Fruit fly (Drosophila melanogaster) whole organism, embryonic: ENCODE data around the gene stet.

Experiments used
- Abd-B ChIP-seq: fragments of 200-800 bp; sonication (Bioruptor generic); optimal IDR thresholded peaks from 2 replicates; lab custom pipeline; 2018; ENCODE audit warnings: missing biosample characterization, mild to moderate bottlenecking, missing genetic modification characterization, moderate library complexity
- BEAF-32 ChIP-seq: fragments of 200-800 bp; sonication (Bioruptor generic); optimal IDR thresholded peaks from 3 replicates; lab custom pipeline; 2017; ENCODE audit warnings: missing biosample characterization, missing genetic modification characterization, mild to moderate bottlenecking, moderate library complexity, missing genetic modification reagents
- CG10267 ChIP-seq: fragments of 200-800 bp; sonication (Bioruptor generic); optimal IDR thresholded peaks from 2 replicates; lab custom pipeline; 2018; ENCODE audit warnings: missing biosample characterization, mild to moderate bottlenecking, missing genetic modification characterization, moderate library complexity
- CG10274 ChIP-seq: fragments of 200-800 bp; sonication (Bioruptor generic); optimal IDR thresholded peaks from 3 replicates; lab custom pipeline; 2017; ENCODE audit warnings: missing biosample characterization, mild to moderate bottlenecking, missing genetic modification characterization
- CG10565 ChIP-seq: fragments of 200-800 bp; sonication (Bioruptor generic); optimal IDR thresholded peaks from 3 replicates; lab custom pipeline; 2016; ENCODE audit warnings: missing biosample characterization, mild to moderate bottlenecking, missing genetic modification characterization
- CG11085 ChIP-seq: fragments of 200-800 bp; sonication (Bioruptor generic); IDR thresholded peaks from 2 replicates; pipeline ENCODE4 v1.3.6; 2022; ENCODE audit warnings: missing biosample characterization, missing genetic modification characterization
- CG11456 ChIP-seq: fragments of 200-800 bp; sonication (Bioruptor generic); IDR thresholded peaks from 3 replicates; pipeline ENCODE4 v1.3.6; 2022; ENCODE audit warnings: missing biosample characterization, missing genetic modification characterization
- CG12071 ChIP-seq: fragments of 200-800 bp; sonication (Bioruptor generic); optimal IDR thresholded peaks from 3 replicates; lab custom pipeline; 2018; ENCODE audit warnings: missing biosample characterization, mild to moderate bottlenecking, missing genetic modification characterization
- CG12299 ChIP-seq: fragments of 200-800 bp; sonication (Bioruptor generic); optimal IDR thresholded peaks from 2 replicates; lab custom pipeline; 2018; ENCODE audit warnings: missing biosample characterization, mild to moderate bottlenecking, missing genetic modification characterization
- CG13287 ChIP-seq: fragments of 200-800 bp; sonication (Bioruptor generic); IDR thresholded peaks from 2 replicates; pipeline ENCODE4 v1.3.6; 2022; ENCODE audit warnings: missing biosample characterization, missing genetic modification characterization; ENCODE audit not compliant: partially characterized antibody
- CG14441 ChIP-seq: fragments of 200-800 bp; sonication (Bioruptor generic); IDR thresholded peaks from 2 replicates; pipeline ENCODE4 v1.3.6; 2022; ENCODE audit warnings: missing biosample characterization, missing genetic modification characterization
- CG15514 ChIP-seq: fragments of 200-800 bp; sonication (Bioruptor generic); optimal IDR thresholded peaks from 3 replicates; lab custom pipeline; 2017; ENCODE audit warnings: missing biosample characterization, missing genetic modification characterization, mild to moderate bottlenecking, moderate library complexity, missing genetic modification reagents
- CG17361 ChIP-seq: fragments of 200-800 bp; sonication (Bioruptor generic); IDR thresholded peaks from 3 replicates; pipeline ENCODE4 v1.3.6; 2022; ENCODE audit warnings: missing biosample characterization, missing genetic modification characterization
- CG2875 ChIP-seq: fragments of 200-800 bp; sonication (Bioruptor generic); optimal IDR thresholded peaks from 2 replicates; lab custom pipeline; 2017; ENCODE audit warnings: missing biosample characterization, mild to moderate bottlenecking, missing genetic modification characterization, missing genetic modification reagents
- CG31365 ChIP-seq: fragments of 200-800 bp; sonication (Bioruptor generic); optimal IDR thresholded peaks from 2 replicates; lab custom pipeline; 2018; ENCODE audit warnings: missing biosample characterization, mild to moderate bottlenecking, missing genetic modification characterization
- CG32532 ChIP-seq: fragments of 200-800 bp; sonication (Bioruptor generic); IDR thresholded peaks from 2 replicates; pipeline ENCODE4 v1.3.6; 2022; ENCODE audit warnings: missing biosample characterization, missing genetic modification characterization
- CG4424 ChIP-seq: fragments of 200-800 bp; sonication (Bioruptor generic); optimal IDR thresholded peaks from 3 replicates; lab custom pipeline; 2016; ENCODE audit warnings: missing biosample characterization, missing genetic modification characterization
- CG4820 ChIP-seq: fragments of 200-800 bp; sonication (Bioruptor generic); optimal IDR thresholded peaks from 3 replicates; lab custom pipeline; 2016; ENCODE audit warnings: missing biosample characterization, missing genetic modification characterization
- CG7786 ChIP-seq: fragments of 200-800 bp; sonication (Bioruptor generic); optimal IDR thresholded peaks from 2 replicates; lab custom pipeline; 2016; ENCODE audit warnings: missing biosample characterization, missing genetic modification characterization
- CG8944 ChIP-seq: fragments of 200-800 bp; sonication (Bioruptor generic); optimal IDR thresholded peaks from 3 replicates; lab custom pipeline; 2016; ENCODE audit warnings: missing biosample characterization, missing genetic modification characterization
- CG9437 ChIP-seq: fragments of 200-800 bp; sonication (Bioruptor generic); optimal IDR thresholded peaks from 2 replicates; lab custom pipeline; 2018; ENCODE audit warnings: missing biosample characterization, mild to moderate bottlenecking, missing genetic modification characterization
- CG9609 ChIP-seq: fragments of 200-800 bp; sonication (Bioruptor generic); optimal IDR thresholded peaks from 3 replicates; lab custom pipeline; 2016; ENCODE audit warnings: missing biosample characterization, missing genetic modification characterization
- CG9727 ChIP-seq: fragments of 200-800 bp; sonication (Bioruptor generic); optimal IDR thresholded peaks from 3 replicates; lab custom pipeline; 2017; ENCODE audit warnings: missing biosample characterization, mild to moderate bottlenecking, missing genetic modification characterization
- Dfd ChIP-seq, 2 experiments: fragments of >200 bp; optimal IDR thresholded peaks; 2 replicates each; lab custom pipeline; 2017; ENCODE audit warnings: missing biosample characterization in 2 of 2, missing genetic modification characterization in 2 of 2
- Dll ChIP-seq: fragments of 200-800 bp; sonication (Bioruptor generic); IDR thresholded peaks from 4 replicates; pipeline ENCODE4 v1.3.6; 2022; ENCODE audit warnings: missing biosample characterization, missing genetic modification characterization; ENCODE audit not compliant: partially characterized antibody
- E2f2 ChIP-seq: fragments of 200-800 bp; sonication (Bioruptor generic); IDR thresholded peaks from 2 replicates; pipeline ENCODE4 v1.3.6; 2022; ENCODE audit warnings: missing biosample characterization, missing genetic modification characterization
- Gug ChIP-seq: fragments of 200-800 bp; sonication (Bioruptor generic); IDR thresholded peaks from 4 replicates; pipeline ENCODE4 v1.3.6; 2022; ENCODE audit warnings: missing biosample characterization, missing genetic modification characterization
- Lpt ChIP-seq: fragments of >200 bp; optimal IDR thresholded peaks from 2 replicates; lab custom pipeline; 2018; ENCODE audit warnings: missing biosample characterization, missing genetic modification characterization
- Med ChIP-seq: fragments of 200-800 bp; sonication (Bioruptor generic); peaks from one replicate; lab custom pipeline; 2016; ENCODE audit warnings: missing biosample characterization, missing genetic modification characterization, mild to moderate bottlenecking, inconsistent platforms, moderate library complexity
- Meics ChIP-seq: fragments of 200-800 bp; sonication (Bioruptor generic); optimal IDR thresholded peaks from 2 replicates; lab custom pipeline; 2017; ENCODE audit warnings: missing biosample characterization, mild to moderate bottlenecking, missing genetic modification characterization
- NfI ChIP-seq: fragments of 200-800 bp; sonication (Bioruptor generic); optimal IDR thresholded peaks from 3 replicates; lab custom pipeline; 2018; ENCODE audit warnings: missing biosample characterization, mild to moderate bottlenecking, missing genetic modification characterization, moderate library complexity
- Oaz ChIP-seq: fragments of 200-800 bp; sonication (Bioruptor generic); IDR thresholded peaks from 2 replicates; pipeline ENCODE4 v1.3.6; 2022; ENCODE audit warnings: missing biosample characterization, missing genetic modification characterization
- PHDP ChIP-seq: fragments of 200-800 bp; sonication (Bioruptor generic); optimal IDR thresholded peaks from 3 replicates; lab custom pipeline; 2018; ENCODE audit warnings: missing biosample characterization, mild to moderate bottlenecking, missing genetic modification characterization, moderate library complexity
- Ptx1 ChIP-seq: fragments of 200-800 bp; sonication (Bioruptor generic); IDR thresholded peaks from 2 replicates; pipeline ENCODE4 v1.3.6; 2022; ENCODE audit warnings: missing biosample characterization, missing genetic modification characterization
- abd-A ChIP-seq: fragments of 200-800 bp; sonication (Bioruptor generic); optimal IDR thresholded peaks from 3 replicates; lab custom pipeline; 2019; ENCODE audit warnings: missing biosample characterization, mild to moderate bottlenecking, missing genetic modification characterization, moderate library complexity
- bcd ChIP-seq: fragments of 200-800 bp; sonication (Bioruptor generic); optimal IDR thresholded peaks from 2 replicates; lab custom pipeline; 2017; ENCODE audit warnings: missing biosample characterization, mild to moderate bottlenecking, missing genetic modification characterization
- bowl ChIP-seq: fragments of 200-800 bp; sonication (Bioruptor generic); IDR thresholded peaks from 2 replicates; pipeline ENCODE4 v1.3.6; 2022; ENCODE audit warnings: missing biosample characterization, missing genetic modification characterization
- br ChIP-seq: fragments of >200 bp; optimal IDR thresholded peaks from 2 replicates; lab custom pipeline; 2017
- dmrt11E ChIP-seq: fragments of 200-800 bp; sonication (Bioruptor generic); optimal IDR thresholded peaks from 3 replicates; lab custom pipeline; 2018; ENCODE audit warnings: missing biosample characterization, mild to moderate bottlenecking, missing genetic modification characterization, moderate library complexity
- jigr1 ChIP-seq: fragments of 200-800 bp; sonication (Bioruptor generic); IDR thresholded peaks from 3 replicates; pipeline ENCODE4 v1.3.6; 2022; ENCODE audit warnings: missing biosample characterization, missing genetic modification characterization
- luna ChIP-seq: fragments of 200-800 bp; sonication (Bioruptor generic); optimal IDR thresholded peaks from 2 replicates; lab custom pipeline; 2016; ENCODE audit warnings: missing biosample characterization, missing genetic modification characterization
- maf-S ChIP-seq: fragments of 200-800 bp; sonication (Bioruptor generic); optimal IDR thresholded peaks from 2 replicates; lab custom pipeline; 2016; ENCODE audit warnings: missing biosample characterization, missing genetic modification characterization
- mam ChIP-seq: fragments of 200-800 bp; sonication (Bioruptor generic); optimal IDR thresholded peaks from 3 replicates; lab custom pipeline; 2016; ENCODE audit warnings: missing biosample characterization, missing genetic modification characterization
- pfk ChIP-seq: fragments of 200-800 bp; sonication (Bioruptor generic); optimal IDR thresholded peaks from 2 replicates; lab custom pipeline; 2018; ENCODE audit warnings: missing biosample characterization, mild to moderate bottlenecking, missing genetic modification characterization, moderate library complexity
- pita ChIP-seq: fragments of 200-800 bp; sonication (Bioruptor generic); optimal IDR thresholded peaks from 2 replicates; lab custom pipeline; 2017; ENCODE audit warnings: missing biosample characterization, mild to moderate bottlenecking, missing genetic modification characterization
- pnt ChIP-seq: fragments of 200-800 bp; sonication (Bioruptor generic); optimal IDR thresholded peaks from 3 replicates; lab custom pipeline; 2016; ENCODE audit warnings: missing biosample characterization, missing genetic modification characterization
- salm ChIP-seq: fragments of 200-800 bp; sonication (Bioruptor generic); optimal IDR thresholded peaks from 2 replicates; lab custom pipeline; 2018; ENCODE audit warnings: missing biosample characterization, mild to moderate bottlenecking, missing genetic modification characterization
- sisA ChIP-seq: fragments of 200-800 bp; sonication (Bioruptor generic); IDR thresholded peaks from 2 replicates; pipeline ENCODE4 v1.3.6; 2022; ENCODE audit warnings: missing biosample characterization, missing genetic modification characterization
- sob ChIP-seq: fragments of 200-800 bp; sonication (Bioruptor generic); IDR thresholded peaks from 2 replicates; pipeline ENCODE4 v1.3.6; 2022; ENCODE audit warnings: missing biosample characterization, missing genetic modification characterization
- usp ChIP-seq: fragments of >200 bp; optimal IDR thresholded peaks from 2 replicates; lab custom pipeline; 2017; ENCODE audit warnings: missing biosample characterization, missing genetic modification characterization

The stet gene

DNA sequence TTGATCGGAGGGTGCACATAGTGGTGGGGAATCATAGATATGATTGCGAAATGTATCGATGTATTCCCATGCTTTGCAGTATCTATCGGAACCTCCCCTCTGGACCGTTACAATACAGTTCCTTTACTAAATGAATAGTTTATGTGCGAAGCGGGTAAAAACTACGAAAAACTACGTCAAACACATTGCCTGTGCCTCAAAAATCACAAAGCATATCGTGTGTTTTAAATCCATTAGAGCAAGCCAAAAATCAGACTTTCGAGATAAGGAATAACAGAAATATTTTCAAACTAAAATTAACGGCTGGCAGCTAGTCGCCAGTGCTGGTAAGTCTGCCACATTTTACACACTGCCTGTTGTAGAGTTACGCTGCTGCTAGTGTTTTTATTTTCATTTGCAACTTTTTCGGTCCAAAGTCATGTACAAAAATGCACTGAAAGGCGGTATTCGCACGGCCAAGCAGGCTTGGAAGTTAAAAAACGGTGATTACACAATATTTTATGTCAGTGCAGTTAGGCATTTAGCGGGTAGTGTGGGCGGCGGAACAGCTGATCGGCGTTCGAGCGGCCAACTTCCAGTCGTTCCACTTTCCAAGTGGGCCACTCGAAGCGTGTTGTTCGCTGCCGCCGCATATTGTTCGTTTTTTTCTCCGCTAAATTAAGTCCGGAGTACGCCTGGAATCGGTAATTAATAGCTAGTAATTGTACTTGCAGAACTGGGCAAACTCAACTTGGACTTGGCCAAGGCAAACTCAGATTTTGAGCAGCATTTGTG, 28.1 kb upstream of the stet start (continued):
- TF ChIP-seq pita (no peak), Dfd (GFP tag; optimal IDR thresholded peaks at IDR 0.05; lab: Kevin White, UChicago) (no peak), CG12071 (GFP tag; lab: Kevin White, UChicago) (peak; percentile 15), usp (GFP tag; lab: Kevin White, UChicago) (no peak), bowl (GFP tag; lab: Robert Waterston, UW) (no peak), CG9727 (GFP tag; lab: Kevin White, UChicago) (peak; percentile 41), jigr1 (no peak), BEAF-32 (GFP tag; lab: Kevin White, UChicago) (peak; percentile 94), NfI (peak; percentile 52), CG11085 (GFP tag; lab: Robert Waterston, UW) (no peak), Lpt (no peak), CG10565 (GFP tag; lab: Kevin White, UChicago) (no peak), Abd-B (GFP tag; lab: Kevin White, UChicago) (peak; percentile 48), maf-S (GFP tag; lab: Kevin White, UChicago) (peak; percentile 55), CG7786 (peak; percentile 87), salm (tag; lab: Kevin White, UChicago) (peak; percentile 11), CG17361 (GFP tag; lab: Robert Waterston, UW) (no peak; the same call in 2 of the 3 replicates), abd-A (tag; lab: Kevin White, UChicago) (no peak), CG32532 (GFP tag; lab: Robert Waterston, UW) (peak; percentile 52), CG31365 (tag; lab: Kevin White, UChicago) (no peak), E2f2 (peak; percentile 59), CG12299 (tag; lab: Kevin White, UChicago) (no peak), CG15514 (GFP tag; lab: Kevin White, UChicago) (peak; percentile 93), Ptx1 (GFP tag; lab: Robert Waterston, UW) (no peak), bcd (GFP tag; lab: Kevin White, UChicago) (peak; percentile 40), CG10274 (GFP tag; lab: Kevin White, UChicago) (peak; percentile 73), CG10267 (tag; lab: Kevin White, UChicago) (peak; percentile 97), CG4424 (GFP tag; lab: Kevin White, UChicago) (peak; percentile 70), CG9437 (GFP tag; lab: Kevin White, UChicago) (peak; percentile 34), CG8944 (GFP tag; lab: Kevin White, UChicago) (peak; percentile 66), CG14441 (peak; percentile 54; the same call in 1 of the 2 replicates), CG9609 (peak; percentile 62), CG2875 (GFP tag; lab: Kevin White, UChicago) (no peak), Gug (GFP tag; lab: Robert Waterston, UW) (peak; percentile 74), PHDP (tag; lab: Kevin White, UChicago) (no peak), Oaz (no peak), Dll (GFP tag; lab: Robert Waterston, UW) (peak; percentile 81), mam (GFP tag; lab: Kevin White, UChicago) (peak; percentile 81), sob (GFP tag; lab: Robert Waterston, UW) (peak; percentile 53), CG11456 (GFP tag; lab: Robert Waterston, UW) (peak; percentile 54; the same call in 2 of the 3 replicates), luna (GFP tag; lab: Kevin White, UChicago) (peak; percentile 64), sisA (GFP tag; lab: Robert Waterston, UW) (peak; percentile 71), CG4820 (peak; percentile 58), pnt (GFP tag; lab: Kevin White, UChicago) (peak; percentile 61), Med (peak; percentile 96), dmrt11E (tag; lab: Kevin White, UChicago) (peak; percentile 47), Meics (GFP tag; lab: Kevin White, UChicago) (no peak), br (lab: Kevin White, UChicago) (no peak), CG13287 (GFP tag; lab: Robert Waterston, UW) (peak; percentile 75), pfk (GFP tag; lab: Kevin White, UChicago) (peak; percentile 98)
